Worm (Caenorhabditis elegans): Measurements from ENCODE around the gene ptd-2.

The ptd-2 gene

ce11 chrV:9274127-9275042, 24.4 kb downstream of the ptd-2 start:
- TF ChIP-seq D2030.7 (GFP tag; IDR thresholded peaks at IDR 0.05) = no peak
- TF ChIP-seq egrh-3 (GFP tag; IDR thresholded peaks at IDR 0.05) = no peak
- no peak for TF ChIP-seq hmg-20 (GFP tag; IDR thresholded peaks at IDR 0.05)
- no peak for TF ChIP-seq mxl-1 (tag; optimal IDR thresholded peaks at IDR 0.05)
- TF ChIP-seq ztf-18 (tag; optimal IDR thresholded peaks at IDR 0.05) = no peak
- no peak for TF ChIP-seq lin-54 (GFP tag; optimal IDR thresholded peaks at IDR 0.05)
- no peak for TF ChIP-seq pbrm-1 (GFP tag; IDR thresholded peaks at IDR 0.05)
- TF ChIP-seq lin-26 (GFP tag; IDR thresholded peaks at IDR 0.05) = no peak
- TF ChIP-seq nfyb-1 (GFP tag; IDR thresholded peaks at IDR 0.05) = no peak
- TF ChIP-seq let-607 (tag; optimal IDR thresholded peaks at IDR 0.05) = no peak
- no peak for TF ChIP-seq zim-3 (tag; optimal IDR thresholded peaks at IDR 0.05)
- TF ChIP-seq ama-1 (optimal IDR thresholded peaks at IDR 0.05) = no peak
- TF ChIP-seq ama-1 (GFP tag; optimal IDR thresholded peaks at IDR 0.05) = no peak
- no peak for TF ChIP-seq dox-1 (GFP tag; IDR thresholded peaks at IDR 0.05)
- TF ChIP-seq B0261.1 (tag; optimal IDR thresholded peaks at IDR 0.05) = no peak
- TF ChIP-seq atf-7 (tag; optimal IDR thresholded peaks at IDR 0.05) = no peak

ce11 chrV:9282110-9282509, 32.1 kb downstream of the ptd-2 start, which contains the start of gene hlh-10:
Gene hlh-10 (minus strand): TSS chrV:9282210.
- TF ChIP-seq ztf-3 (GFP tag; optimal IDR thresholded peaks at IDR 0.05) (no peak), nhr-179 (tag; optimal IDR thresholded peaks at IDR 0.05) (no peak), lin-40 (tag; optimal IDR thresholded peaks at IDR 0.05) (no peak), madf-10 (tag; optimal IDR thresholded peaks at IDR 0.05) (no peak), F33H1.4 (GFP tag; IDR thresholded peaks at IDR 0.05) (no peak)

ce11 chrV:9283452-9283851, 33.4 kb downstream of the ptd-2 start:
- TF ChIP-seq pha-4 (tag; optimal IDR thresholded peaks at IDR 0.05) (no peak), let-607 (tag; optimal IDR thresholded peaks at IDR 0.05) (no peak), madf-6 (GFP tag; IDR thresholded peaks at IDR 0.05) (no peak), lin-26 (GFP tag; IDR thresholded peaks at IDR 0.05) (no peak), cebp-1 (GFP tag; IDR thresholded peaks at IDR 0.05) (no peak), cebp-1 (tag; optimal IDR thresholded peaks at IDR 0.05) (no peak), lin-40 (tag; optimal IDR thresholded peaks at IDR 0.05) (no peak), unc-62 (GFP tag; optimal IDR thresholded peaks at IDR 0.05) (no peak), rec-8 (tag; optimal IDR thresholded peaks at IDR 0.05) (no peak), ztf-22 (GFP tag; optimal IDR thresholded peaks at IDR 0.05) (no peak), ztf-26 (tag; optimal IDR thresholded peaks at IDR 0.05) (no peak), athp-1 (tag; optimal IDR thresholded peaks at IDR 0.05) (no peak), madf-8 (GFP tag; conservative IDR thresholded peaks at IDR 0.05) (no peak)

ce11 chrV:9287460-9287859, 37.4 kb downstream of the ptd-2 start, which contains the start of gene lron-2:
Gene lron-2 (minus strand): TSS chrV:9287560.
- TF ChIP-seq egl-44 (GFP tag; IDR thresholded peaks at IDR 0.05) (no peak), zfh-2 (GFP tag; conservative IDR thresholded peaks at IDR 0.05) (0 out of 2 replicates have a peak, but pooled peaks have one; percentile 27)

All from whole organism, young adult.